Worm (Caenorhabditis elegans): ENCODE data around the gene ZK945.7.
A peak's percentile ranks its signal among the peaks of the same experiment; 100 is the strongest.

The ZK945.7 gene

DNA sequence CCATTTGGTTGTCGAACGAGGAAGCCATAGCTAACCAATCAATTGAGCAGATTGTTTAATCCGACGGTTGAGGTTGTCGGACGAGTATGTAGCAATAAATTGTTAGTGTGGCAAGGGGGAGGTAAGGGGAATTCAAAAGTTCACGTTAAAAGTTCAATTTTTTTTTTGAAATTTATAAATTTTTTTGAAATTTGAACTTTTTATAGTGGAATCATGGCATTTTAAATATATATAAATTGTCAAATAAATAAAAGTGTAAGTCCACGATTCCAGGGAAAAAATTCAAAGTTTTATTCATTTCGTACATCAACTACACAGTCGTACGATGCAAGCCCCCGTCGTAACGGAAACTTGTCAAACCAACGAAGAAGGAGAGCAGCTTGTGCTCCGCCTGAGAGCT lies at the start of gene ZK945.7, which contains the start of gene ZK945.8:
TSS of gene ZK945.7 (minus strand) at position 101 of the 400 bp plus-strand sequence.
TSS of gene ZK945.8 (plus strand) at position 275 of the 400 bp plus-strand sequence.
- TF ChIP-seq unc-55 (GFP tag; optimal IDR thresholded peaks at IDR 0.05) = no peak
- TF ChIP-seq odd-2 (tag; optimal IDR thresholded peaks at IDR 0.05) = no peak
- TF ChIP-seq ets-4 (tag; optimal IDR thresholded peaks at IDR 0.05) = no peak
- TF ChIP-seq rnt-1 (tag; optimal IDR thresholded peaks at IDR 0.05) = no peak
- TF ChIP-seq fkh-6 (tag; optimal IDR thresholded peaks at IDR 0.05) = no peak

ce11 chrII:10155106-10155505 lies 46.8 kb upstream of the ZK945.7 start, which contains the start of gene nlp-63:
Gene nlp-63, plus strand, starts transcription at chrII:10155406.
- TF ChIP-seq ceh-2 (tag; optimal IDR thresholded peaks at IDR 0.05) (no peak), hlh-13 (GFP tag; optimal IDR thresholded peaks at IDR 0.05) (no peak), F13H6.1 (tag; optimal IDR thresholded peaks at IDR 0.05) (no peak), ceh-19 (GFP tag; optimal IDR thresholded peaks at IDR 0.05) (no peak), mec-3 (tag; optimal IDR thresholded peaks at IDR 0.05; ENCODE audit: borderline replicate concordance) (no peak), ceh-31 (tag; optimal IDR thresholded peaks at IDR 0.05) (no peak), tbx-7 (tag; optimal IDR thresholded peaks at IDR 0.05) (no peak), elt-4 (tag; optimal IDR thresholded peaks at IDR 0.05) (no peak), hlh-30 (tag; optimal IDR thresholded peaks at IDR 0.05; ENCODE audit: insufficient read depth) (no peak), ceh-34 (tag; optimal IDR thresholded peaks at IDR 0.05) (no peak), nhr-232 (tag; optimal IDR thresholded peaks at IDR 0.05) (no peak), ceh-6 (GFP tag; optimal IDR thresholded peaks at IDR 0.05) (no peak), ets-4 (tag; optimal IDR thresholded peaks at IDR 0.05) (no peak), madf-2 (tag; optimal IDR thresholded peaks at IDR 0.05) (no peak), sox-2 (GFP tag; IDR thresholded peaks at IDR 0.05) (no peak)

ce11 chrII:10147502-10147901 lies 39.2 kb upstream of the ZK945.7 start:
- TF ChIP-seq ceh-31 (tag; optimal IDR thresholded peaks at IDR 0.05) (no peak), ttx-3 (tag; optimal IDR thresholded peaks at IDR 0.05) (no peak), ceh-18 (tag; optimal IDR thresholded peaks at IDR 0.05) (no peak), ceh-48 (tag; optimal IDR thresholded peaks at IDR 0.05) (no peak), hlh-30 (tag; optimal IDR thresholded peaks at IDR 0.05; ENCODE audit: insufficient read depth) (no peak), T23F11.4 (GFP tag; optimal IDR thresholded peaks at IDR 0.05) (no peak), sdc-2 (tag; optimal IDR thresholded peaks at IDR 0.05) (no peak), che-1 (tag; optimal IDR thresholded peaks at IDR 0.05) (no peak), sox-2 (GFP tag; IDR thresholded peaks at IDR 0.05) (no peak), tbx-2 (tag; optimal IDR thresholded peaks at IDR 0.05) (no peak), ceh-45 (GFP tag; IDR thresholded peaks at IDR 0.05) (no peak), K09A11.1 (tag; optimal IDR thresholded peaks at IDR 0.05; ENCODE audit: insufficient read depth) (no peak), npax-4 (tag; optimal IDR thresholded peaks at IDR 0.05) (no peak), fkh-10 (GFP tag; optimal IDR thresholded peaks at IDR 0.05) (no peak), gmeb-2 (tag; optimal IDR thresholded peaks at IDR 0.05) (no peak), pqm-1 (tag; optimal IDR thresholded peaks at IDR 0.05) (no peak), tbx-7 (tag; optimal IDR thresholded peaks at IDR 0.05) (no peak)

- no peak for TF ChIP-seq pha-4 (tag; optimal IDR thresholded peaks at IDR 0.05)
- TF ChIP-seq nfya-1 (tag; optimal IDR thresholded peaks at IDR 0.05) = peak; percentile 69
Measured at ce11 chrII:10146488-10146887, 38.2 kb upstream of the ZK945.7 start, which contains the start of gene pax-3. Gene pax-3, plus strand, starts transcription at chrII:10146570.

ce11 chrII:10144092-10144491 lies 35.8 kb upstream of the ZK945.7 start, which contains the start of gene F27E5.3:
Gene F27E5.3, minus strand, starts transcription at chrII:10144192.
- TF ChIP-seq ceh-22 (tag; optimal IDR thresholded peaks at IDR 0.05) (no peak), tbx-2 (tag; optimal IDR thresholded peaks at IDR 0.05) (no peak), T23F11.4 (GFP tag; optimal IDR thresholded peaks at IDR 0.05) (no peak), dmd-4 (tag; optimal IDR thresholded peaks at IDR 0.05; ENCODE audit: borderline replicate concordance) (no peak), Y22D7AL.16 (tag; optimal IDR thresholded peaks at IDR 0.05) (no peak), unc-55 (GFP tag; optimal IDR thresholded peaks at IDR 0.05) (no peak), hlh-15 (tag; optimal IDR thresholded peaks at IDR 0.05) (no peak), unc-42 (tag; optimal IDR thresholded peaks at IDR 0.05) (no peak), ztf-16 (tag; optimal IDR thresholded peaks at IDR 0.05) (no peak), sdc-2 (tag; optimal IDR thresholded peaks at IDR 0.05) (no peak), ceh-19 (GFP tag; optimal IDR thresholded peaks at IDR 0.05) (no peak), zip-5 (tag; optimal IDR thresholded peaks at IDR 0.05) (no peak), elt-4 (tag; optimal IDR thresholded peaks at IDR 0.05) (no peak), fkh-10 (GFP tag; optimal IDR thresholded peaks at IDR 0.05) (no peak), ceh-31 (tag; optimal IDR thresholded peaks at IDR 0.05) (no peak), nhr-11 (tag; optimal IDR thresholded peaks at IDR 0.05) (no peak), eyg-1 (tag; optimal IDR thresholded peaks at IDR 0.05) (no peak)
